Fruit fly (Drosophila melanogaster): ENCODE results near the gene psh.

DNA sequence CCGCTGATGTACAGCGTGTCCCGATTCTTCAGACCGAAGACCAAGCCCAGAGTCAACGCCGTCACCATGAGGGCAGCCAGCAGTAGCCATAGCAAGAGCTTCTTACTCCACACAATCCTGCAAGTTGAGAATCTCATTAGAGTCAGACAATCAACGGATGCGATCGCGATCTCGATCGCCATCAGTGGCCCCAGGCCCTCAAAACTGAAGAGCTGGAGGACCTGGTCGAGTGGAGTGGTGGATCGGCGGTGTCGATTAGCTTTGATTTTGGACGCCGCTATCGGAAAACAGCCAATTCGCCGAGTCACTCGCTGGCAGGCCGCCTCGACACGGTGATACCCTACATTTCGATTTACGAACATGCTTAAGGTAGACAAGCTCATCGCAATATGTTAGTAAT lies 21.8 kb upstream of the psh start:
- TF ChIP-seq psq (optimal IDR thresholded peaks at IDR 0.05), result no peak
- no peak for TF ChIP-seq Sin3A (optimal IDR thresholded peaks at IDR 0.05)
- no peak for TF ChIP-seq insv (optimal IDR thresholded peaks at IDR 0.05)
- no peak for TF ChIP-seq ttk (optimal IDR thresholded peaks at IDR 0.05)
- TF ChIP-seq h (optimal IDR thresholded peaks at IDR 0.05), result no peak
- no peak for TF ChIP-seq Myc (optimal IDR thresholded peaks at IDR 0.05)

Measured in Kc167 (cell line).